Worm (Caenorhabditis elegans): ENCODE data around the gene mct-5.

DNA sequence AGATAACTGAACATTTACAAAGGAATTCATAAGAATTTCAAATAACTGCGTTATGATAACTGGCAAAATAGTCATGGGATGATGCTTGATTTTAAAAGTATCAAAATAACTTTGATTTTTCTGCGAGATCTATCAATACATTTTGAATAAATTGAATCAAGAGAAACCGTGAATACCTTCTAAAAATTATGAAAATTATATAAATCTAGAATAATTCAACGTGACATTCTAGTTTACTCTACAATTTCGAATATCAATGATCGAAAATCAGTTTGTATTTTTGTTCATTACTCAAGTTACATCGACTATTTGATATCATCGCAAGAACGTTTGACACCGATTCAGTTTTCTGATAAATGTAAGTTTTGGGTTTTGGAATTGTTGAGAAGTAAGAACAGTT, 36.7 kb downstream of the mct-5 start, which contains the start of gene acs-6:
- TF ChIP-seq nhr-12 (tag; optimal IDR thresholded peaks at IDR 0.05) (no peak), ztf-11 (tag; optimal IDR thresholded peaks at IDR 0.05) (no peak), ztf-4 (tag; optimal IDR thresholded peaks at IDR 0.05) (no peak), blmp-1 (tag; optimal IDR thresholded peaks at IDR 0.05) (no peak), ama-1 (optimal IDR thresholded peaks at IDR 0.05) (no peak), aha-1 (tag; optimal IDR thresholded peaks at IDR 0.05) (no peak), rnt-1 (tag; optimal IDR thresholded peaks at IDR 0.05) (no peak), elt-3 (tag; optimal IDR thresholded peaks at IDR 0.05) (no peak), dpl-1 (GFP tag; optimal IDR thresholded peaks at IDR 0.05) (no peak), fos-1 (tag; optimal IDR thresholded peaks at IDR 0.05) (no peak)

All from whole organism, L1 larva.